Worm (Caenorhabditis elegans): ENCODE results near the gene Y47D7A.2.

DNA sequence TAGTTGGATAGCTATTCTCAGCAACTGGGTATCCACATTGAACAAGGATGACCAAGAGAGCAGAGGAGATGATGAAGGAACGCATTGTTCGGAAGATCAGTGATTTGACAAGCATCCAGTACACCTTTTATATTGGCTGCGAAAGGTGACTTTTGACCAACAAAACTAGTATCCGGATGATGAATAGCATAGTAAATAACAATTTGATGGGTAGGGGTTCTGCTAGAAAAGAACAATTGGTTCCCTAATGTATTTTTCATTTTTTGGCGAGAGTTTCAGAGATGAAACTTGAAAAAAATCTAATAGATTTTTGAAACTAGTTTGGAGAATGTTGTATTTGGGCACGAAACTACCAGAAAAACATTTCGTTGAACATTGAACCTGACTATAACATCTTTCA is 8.1 kb downstream of the Y47D7A.2 start, which contains the start of gene Y47D7A.11:
- TF ChIP-seq klf-2 (GFP tag; conservative IDR thresholded peaks at IDR 0.05) (no peak), med-1 (GFP tag; optimal IDR thresholded peaks at IDR 0.05; ENCODE audit: insufficient read depth) (no peak)
